Worm (Caenorhabditis elegans): ENCODE results near the gene C05E11.3.

C05E11.3 gene

ce11 chrX:4628350-4628749, 50.3 kb downstream of the C05E11.3 start:
- TF ChIP-seq blmp-1 (tag; optimal IDR thresholded peaks at IDR 0.05; ENCODE audit: insufficient read depth), result no peak
- no peak for TF ChIP-seq nhr-10 (tag; optimal IDR thresholded peaks at IDR 0.05)
- TF ChIP-seq Y55F3AM.14 (GFP tag; optimal IDR thresholded peaks at IDR 0.05), result no peak

ce11 chrX:4628817-4629575, 51.0 kb downstream of the C05E11.3 start:
- TF ChIP-seq nhr-10 (tag; optimal IDR thresholded peaks at IDR 0.05), result no peak
- peak; percentile 23 for TF ChIP-seq C34F6.9 (tag; optimal IDR thresholded peaks at IDR 0.05)
- no peak for TF ChIP-seq ZK546.5 (tag; optimal IDR thresholded peaks at IDR 0.05)
- TF ChIP-seq nhr-11 (tag; optimal IDR thresholded peaks at IDR 0.05), result no peak
- peak; percentile 2 for TF ChIP-seq crh-2 (tag; optimal IDR thresholded peaks at IDR 0.05)
